Fruit fly (Drosophila melanogaster): ENCODE measurements around the gene Surf6.
A peak's percentile ranks its signal among the peaks of the same experiment; 100 is the strongest.

Gene Surf6

DNA sequence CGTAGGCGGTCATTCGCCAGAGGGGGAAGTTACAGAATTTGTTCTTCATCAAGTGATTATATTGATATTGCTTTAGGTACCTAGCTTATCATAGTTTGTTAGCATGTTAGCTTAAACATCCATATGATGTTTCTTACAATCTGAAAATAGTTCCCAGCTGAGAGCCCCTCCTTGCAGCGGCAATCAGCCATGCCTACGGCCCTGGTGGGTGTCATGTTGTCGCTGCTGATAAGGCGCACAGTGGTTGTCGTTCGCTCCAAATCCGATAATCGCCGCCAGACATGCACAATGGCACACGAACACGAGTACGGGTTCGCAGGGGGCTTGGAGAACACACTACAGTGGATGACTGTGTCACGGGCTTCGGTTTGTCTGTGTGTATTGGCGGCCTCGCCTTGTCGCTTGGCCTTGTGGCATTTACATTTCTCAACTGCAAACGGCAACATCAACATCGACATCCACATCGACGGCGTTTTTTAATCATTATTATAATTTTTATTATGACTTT, 1.3 kb upstream of the Surf6 start (continued):
- peak; percentile 64 for TF ChIP-seq crc (GFP tag; optimal IDR thresholded peaks at IDR 0.05)
- 0 out of 3 replicates have a peak, but pooled peaks have one; percentile 45 for TF ChIP-seq CG11560 (tag; IDR thresholded peaks at IDR 0.05)
- peak; percentile 14 for TF ChIP-seq CG14965 (GFP tag; optimal IDR thresholded peaks at IDR 0.05; ENCODE audit: borderline replicate concordance)
- peak; percentile 97 for TF ChIP-seq CG12769 (tag; optimal IDR thresholded peaks at IDR 0.05)
- peak; percentile 64 for TF ChIP-seq gcm2 (GFP tag; optimal IDR thresholded peaks at IDR 0.05)
- peak; percentile 72 for TF ChIP-seq Gsc (GFP tag; IDR thresholded peaks at IDR 0.05)
- TF ChIP-seq Rx (GFP tag; IDR thresholded peaks at IDR 0.05), result peak; percentile 80
- peak; percentile 84; the same call in 2 of the 4 replicates for TF ChIP-seq chinmo (GFP tag; IDR thresholded peaks at IDR 0.05; ENCODE audit: partially characterized antibody)
- peak; percentile 50 for TF ChIP-seq Asciz (GFP tag; optimal IDR thresholded peaks at IDR 0.05)
- TF ChIP-seq nau (GFP tag; optimal IDR thresholded peaks at IDR 0.05), result peak; percentile 70
- TF ChIP-seq Hr39 (optimal IDR thresholded peaks at IDR 0.05), result no peak
- TF ChIP-seq CG6791 (GFP tag; IDR thresholded peaks at IDR 0.05; ENCODE audit: partially characterized antibody), result no peak
- peak; percentile 49 for TF ChIP-seq CG17186 (GFP tag; optimal IDR thresholded peaks at IDR 0.05)
- peak; percentile 49 for TF ChIP-seq exex (tag; optimal IDR thresholded peaks at IDR 0.05)
- TF ChIP-seq ham (GFP tag; IDR thresholded peaks at IDR 0.05), result peak; percentile 53; the same call in 1 of the 2 replicates
- peak; percentile 37 for TF ChIP-seq Hey (tag; optimal IDR thresholded peaks at IDR 0.05)
- TF ChIP-seq CG6854 (GFP tag; optimal IDR thresholded peaks at IDR 0.05), result peak; percentile 51
- peak; percentile 64 for TF ChIP-seq Adf1 (GFP tag; IDR thresholded peaks at IDR 0.05)
- peak; percentile 68; the same call in 1 of the 3 replicates for TF ChIP-seq ken (GFP tag; IDR thresholded peaks at IDR 0.05)
- peak; percentile 81 for TF ChIP-seq Sox102F (GFP tag; optimal IDR thresholded peaks at IDR 0.05)
- peak; percentile 72 for TF ChIP-seq ara (GFP tag; IDR thresholded peaks at IDR 0.05)
- TF ChIP-seq tx (GFP tag; optimal IDR thresholded peaks at IDR 0.05), result peak; percentile 71
- peak; percentile 46 for TF ChIP-seq CG8281 (tag; optimal IDR thresholded peaks at IDR 0.05)
- TF ChIP-seq eyg (GFP tag; optimal IDR thresholded peaks at IDR 0.05), result peak; percentile 27
- TF ChIP-seq fd96Cb (tag; optimal IDR thresholded peaks at IDR 0.05), result peak; percentile 49
- no peak for TF ChIP-seq bigmax (GFP tag; optimal IDR thresholded peaks at IDR 0.05)
- peak; percentile 59 for TF ChIP-seq Mes4 (GFP tag; optimal IDR thresholded peaks at IDR 0.05)
- TF ChIP-seq CG7928 (GFP tag; optimal IDR thresholded peaks at IDR 0.05), result no peak
- peak; percentile 83 for TF ChIP-seq H15 (GFP tag; IDR thresholded peaks at IDR 0.05)
- peak; percentile 58 for TF ChIP-seq abd-A (tag; optimal IDR thresholded peaks at IDR 0.05)
- peak; percentile 79 for TF ChIP-seq unpg (GFP tag; optimal IDR thresholded peaks at IDR 0.05)
- peak; percentile 78 for TF ChIP-seq CG12071 (GFP tag; optimal IDR thresholded peaks at IDR 0.05)
- peak; percentile 38; the same call in 1 of the 2 replicates for TF ChIP-seq ro (GFP tag; IDR thresholded peaks at IDR 0.05)
- TF ChIP-seq sima (GFP tag; optimal IDR thresholded peaks at IDR 0.05), result no peak
- peak; percentile 57; the same call in 1 of the 2 replicates for TF ChIP-seq peb (GFP tag; IDR thresholded peaks at IDR 0.05)
- no peak for TF ChIP-seq Sin3A (optimal IDR thresholded peaks at IDR 0.05)
- peak; percentile 38 for TF ChIP-seq D19A (tag; optimal IDR thresholded peaks at IDR 0.05)
- peak; percentile 59 for TF ChIP-seq CG17385 (GFP tag; optimal IDR thresholded peaks at IDR 0.05)
- peak; percentile 87 for TF ChIP-seq CG2199 (GFP tag; IDR thresholded peaks at IDR 0.05)
- TF ChIP-seq disco-r (GFP tag; optimal IDR thresholded peaks at IDR 0.05), result peak; percentile 46
- peak; percentile 70 for TF ChIP-seq tap (tag; optimal IDR thresholded peaks at IDR 0.05)
- peak; percentile 89 for TF ChIP-seq Xrp1 (GFP tag; IDR thresholded peaks at IDR 0.05)
- TF ChIP-seq Fer2 (tag; optimal IDR thresholded peaks at IDR 0.05), result peak; percentile 30
- no peak for TF ChIP-seq tll (GFP tag; optimal IDR thresholded peaks at IDR 0.05)
- TF ChIP-seq CG13775 (GFP tag; optimal IDR thresholded peaks at IDR 0.05), result peak; percentile 74
- TF ChIP-seq Hr78 (GFP tag; optimal IDR thresholded peaks at IDR 0.05), result no peak
- peak; percentile 77 for TF ChIP-seq CG14667 (GFP tag; IDR thresholded peaks at IDR 0.05)
- no peak for TF ChIP-seq grn (GFP tag; optimal IDR thresholded peaks at IDR 0.05)
- peak; percentile 73 to 80 for TF ChIP-seq chif (GFP tag; optimal IDR thresholded peaks at IDR 0.05)
- no peak for TF ChIP-seq CG2129 (GFP tag; IDR thresholded peaks at IDR 0.05; ENCODE audit: partially characterized antibody)
